Worm (Caenorhabditis elegans) whole organism, mixed stage, embryonic: ENCODE measurements around the gene syd-9.

Experiments
- M03D4.4 ChIP-seq: sonication (generic microtip); optimal IDR thresholded peaks from 2 replicates; lab custom pipeline; 2017; ENCODE audit warnings: mild to moderate bottlenecking, missing genetic modification characterization, missing compliant biosample characterization
- blmp-1 ChIP-seq: fragments of 150-350 bp; optimal IDR thresholded peaks from 2 replicates; lab custom pipeline; 2014; ENCODE audit warnings: missing biosample characterization, missing genetic modification characterization
- ceh-43 ChIP-seq: fragments of 200-800 bp; sonication (Bioruptor generic); optimal IDR thresholded peaks from 2 replicates; lab custom pipeline; 2018; ENCODE audit warnings: mild to moderate bottlenecking, missing genetic modification characterization, moderate library complexity, missing compliant biosample characterization
- ces-1 ChIP-seq: fragments of 150-350 bp; optimal IDR thresholded peaks from 2 replicates; lab custom pipeline; 2014; ENCODE audit warnings: missing biosample characterization, missing genetic modification reagents, missing genetic modification characterization
- cnd-1 ChIP-seq: fragments of 200-800 bp; sonication (Bioruptor generic); optimal IDR thresholded peaks from 2 replicates; lab custom pipeline; 2018; ENCODE audit warnings: mild to moderate bottlenecking, missing genetic modification characterization, missing compliant biosample characterization
- drap-1 ChIP-seq: fragments of 200-800 bp; sonication (Bioruptor generic); optimal IDR thresholded peaks from 3 replicates; lab custom pipeline; 2018; ENCODE audit warnings: mild to moderate bottlenecking, missing genetic modification characterization, missing compliant biosample characterization
- ham-2 ChIP-seq: fragments of 200-800 bp; sonication (Bioruptor generic); optimal IDR thresholded peaks from 2 replicates; lab custom pipeline; 2018; ENCODE audit warnings: mild to moderate bottlenecking, missing genetic modification characterization, missing compliant biosample characterization
- hlh-1 ChIP-seq: fragments of 150-350 bp; optimal IDR thresholded peaks from 2 replicates; lab custom pipeline; 2014; ENCODE audit warnings: missing biosample characterization, missing genetic modification reagents, missing genetic modification characterization
- lin-13 ChIP-seq: fragments of 150-350 bp; optimal IDR thresholded peaks from 2 replicates; lab custom pipeline; 2014; ENCODE audit warnings: missing biosample characterization, missing genetic modification characterization
- lin-32 ChIP-seq: fragments of 200-800 bp; sonication (Bioruptor generic); optimal IDR thresholded peaks from 2 replicates; lab custom pipeline; 2018; ENCODE audit warnings: mild to moderate bottlenecking, missing genetic modification characterization, missing compliant biosample characterization
- lsy-2 ChIP-seq: fragments of 150-350 bp; optimal IDR thresholded peaks from 2 replicates; lab custom pipeline; 2014; ENCODE audit warnings: missing biosample characterization, missing genetic modification characterization
- mab-5 ChIP-seq: fragments of 150-350 bp; optimal IDR thresholded peaks from 2 replicates; lab custom pipeline; 2014; ENCODE audit warnings: missing biosample characterization, missing genetic modification characterization
- mep-1 ChIP-seq: fragments of 150-350 bp; optimal IDR thresholded peaks from 2 replicates; lab custom pipeline; 2017; ENCODE audit warnings: missing biosample characterization, missing genetic modification reagents, missing genetic modification characterization, inconsistent platforms
- nhr-12 ChIP-seq: fragments of 150-350 bp; optimal IDR thresholded peaks from 2 replicates; lab custom pipeline; 2014; ENCODE audit warnings: missing biosample characterization, missing genetic modification characterization
- nhr-2 ChIP-seq: fragments of 150-350 bp; optimal IDR thresholded peaks from 2 replicates; lab custom pipeline; 2014; ENCODE audit warnings: missing biosample characterization, missing genetic modification characterization
- nhr-237 ChIP-seq: fragments of 150-350 bp; optimal IDR thresholded peaks from 2 replicates; lab custom pipeline; 2014; ENCODE audit warnings: missing biosample characterization, missing genetic modification characterization
- nhr-28 ChIP-seq: fragments of 150-350 bp; optimal IDR thresholded peaks from 2 replicates; lab custom pipeline; 2014; ENCODE audit warnings: missing biosample characterization, missing genetic modification characterization
- pha-4 ChIP-seq: fragments of 150-350 bp; optimal IDR thresholded peaks from 2 replicates; lab custom pipeline; 2018; ENCODE audit warnings: missing biosample characterization, missing genetic modification reagents, missing genetic modification characterization
- snpc-4 ChIP-seq: fragments of 150-350 bp; optimal IDR thresholded peaks from 2 replicates; lab custom pipeline; 2014; ENCODE audit warnings: missing biosample characterization, missing genetic modification characterization
- tbx-8 ChIP-seq: fragments of 200-800 bp; sonication (Bioruptor generic); optimal IDR thresholded peaks from 2 replicates; lab custom pipeline; 2018; ENCODE audit warnings: mild to moderate bottlenecking, missing genetic modification characterization, moderate library complexity, missing compliant biosample characterization
- unc-120 ChIP-seq: sonication (generic microtip); optimal IDR thresholded peaks from 2 replicates; lab custom pipeline; 2017; ENCODE audit warnings: missing genetic modification characterization, missing compliant biosample characterization; ENCODE audit not compliant: poor library complexity, severe bottlenecking
- unc-62 ChIP-seq: fragments of 150-350 bp; optimal IDR thresholded peaks from 2 replicates; lab custom pipeline; 2014; ENCODE audit warnings: missing biosample characterization, missing genetic modification reagents, missing genetic modification characterization
- zip-8 ChIP-seq: fragments of 150-350 bp; optimal IDR thresholded peaks from 2 replicates; lab custom pipeline; 2014; ENCODE audit warnings: missing biosample characterization, missing genetic modification characterization
- ztf-11 ChIP-seq: fragments of 150-350 bp; optimal IDR thresholded peaks from 2 replicates; lab custom pipeline; 2014; ENCODE audit warnings: missing biosample characterization, missing genetic modification characterization

syd-9 gene

ce11 chrX:7193894-7194614, 23.8 kb upstream of the syd-9 start, which contains the start of gene dnj-7 (continued):
- no peak for TF ChIP-seq nhr-2 (tag; lab: Kevin White, UChicago)
- TF ChIP-seq, all 35 proteins: peak for 9

ce11 chrX:7199831-7200414, 18.0 kb upstream of the syd-9 start, which contains the start of gene C55B6.1:
TSS of gene C55B6.1 (plus strand) at chrX:7200364.
- no peak for TF ChIP-seq mep-1 (tag; lab: Kevin White, UChicago)
- TF ChIP-seq tbx-8 (GFP tag; lab: Kevin White, UChicago) = no peak
- no peak for TF ChIP-seq lin-32
- TF ChIP-seq nhr-12 (tag; lab: Kevin White, UChicago) = no peak
- TF ChIP-seq pha-4 (tag; lab: Kevin White, UChicago) = no peak
- no peak for TF ChIP-seq lin-13 (tag; lab: Kevin White, UChicago)
- no peak for TF ChIP-seq unc-120 (tag; lab: Kevin White, UChicago)
- no peak for TF ChIP-seq cnd-1 (tag; lab: Kevin White, UChicago)
- no peak for TF ChIP-seq M03D4.4 (tag; lab: Kevin White, UChicago)
- no peak for TF ChIP-seq blmp-1 (tag; lab: Kevin White, UChicago)
- TF ChIP-seq ztf-11 (tag; lab: Kevin White, UChicago) = no peak
- TF ChIP-seq hlh-1 = no peak
- no peak for TF ChIP-seq ham-2 (GFP tag; lab: Kevin White, UChicago)

ce11 chrX:7200475-7200874, 17.4 kb upstream of the syd-9 start:
- no peak for TF ChIP-seq lsy-2 (tag; lab: Kevin White, UChicago)

ce11 chrX:7204175-7204574, 13.7 kb upstream of the syd-9 start:
- TF ChIP-seq zip-8 (peak; percentile 95), drap-1 (GFP tag; lab: Kevin White, UChicago) (no peak), snpc-4 (tag; lab: Kevin White, UChicago) (no peak), ham-2 (GFP tag; lab: Kevin White, UChicago) (no peak), mab-5 (no peak), lsy-2 (tag; lab: Kevin White, UChicago) (no peak)

ce11 chrX:7205195-7205594, 12.7 kb upstream of the syd-9 start, which contains the start of gene C55B6.5:
TSS of gene C55B6.5 (minus strand) at chrX:7205295.
- TF ChIP-seq pha-4 (tag; lab: Kevin White, UChicago) (no peak), nhr-12 (tag; lab: Kevin White, UChicago) (no peak), ceh-43 (GFP tag; lab: Kevin White, UChicago) (no peak), M03D4.4 (tag; lab: Kevin White, UChicago) (no peak), nhr-28 (no peak), mep-1 (tag; lab: Kevin White, UChicago) (no peak), ztf-11 (tag; lab: Kevin White, UChicago) (no peak), unc-120 (tag; lab: Kevin White, UChicago) (no peak), lin-13 (tag; lab: Kevin White, UChicago) (no peak), snpc-4 (tag; lab: Kevin White, UChicago) (no peak)
- TF ChIP-seq, all 35 proteins: peak for 0

- TF ChIP-seq nhr-237 (tag; lab: Kevin White, UChicago) (no peak), nhr-28 (no peak), unc-120 (tag; lab: Kevin White, UChicago) (no peak)
Measured at ce11 chrX:7206419-7206818, 11.5 kb upstream of the syd-9 start, which contains the start of gene ZK867.2. TSS of gene ZK867.2 (plus strand) at chrX:7206719.

- TF ChIP-seq unc-62 (no peak), zip-8 (no peak), M03D4.4 (tag; lab: Kevin White, UChicago) (no peak), lin-32 (peak; percentile 80), ceh-43 (GFP tag; lab: Kevin White, UChicago) (no peak), ces-1 (GFP tag; lab: Kevin White, UChicago) (peak; percentile 30), cnd-1 (tag; lab: Kevin White, UChicago) (peak; percentile 87), mab-5 (no peak), hlh-1 (no peak)
Measured at ce11 chrX:7209151-7209550, 8.7 kb upstream of the syd-9 start.
